Worm (Caenorhabditis elegans) whole organism, L3 larva: ENCODE results near the gene pqn-75.

Experiments used
- ceh-82 ChIP-seq: fragments of 150-350 bp; optimal IDR thresholded peaks from 2 replicates; lab custom pipeline; 2014; ENCODE audit warnings: missing biosample characterization, missing genetic modification characterization
- nhr-76 ChIP-seq: fragments of 150-350 bp; sonication (generic microtip); optimal IDR thresholded peaks from 5 replicates; lab custom pipeline; 2014; ENCODE audit warnings: missing biosample characterization, missing genetic modification characterization
- pha-4 ChIP-seq: fragments of 150-350 bp; optimal IDR thresholded peaks from 2 replicates; lab custom pipeline; 2014; ENCODE audit warnings: missing biosample characterization, missing genetic modification reagents, missing genetic modification characterization
- zag-1 ChIP-seq: fragments of 150-350 bp; optimal IDR thresholded peaks from 2 replicates; lab custom pipeline; 2014; ENCODE audit warnings: missing biosample characterization, missing genetic modification characterization
- ztf-11 ChIP-seq: fragments of 150-350 bp; optimal IDR thresholded peaks from 2 replicates; lab custom pipeline; 2014; ENCODE audit warnings: missing biosample characterization, missing genetic modification characterization

- TF ChIP-seq pha-4 (tag; lab: Kevin White, UChicago) (no peak), ceh-82 (no peak), nhr-76 (no peak), zag-1 (tag; lab: Kevin White, UChicago) (no peak), ztf-11 (tag; lab: Kevin White, UChicago) (no peak)
Observed at ce11 chrIV:4032350-4032749, 39.8 kb upstream of the pqn-75 start.
